Fruit fly (Drosophila melanogaster) whole organism, prepupa: ENCODE data around the gene CG45066.

Experiments
- Blimp-1 ChIP-seq: fragments of 200-800 bp; sonication (Bioruptor generic); optimal IDR thresholded peaks from 3 replicates; lab custom pipeline; 2017; ENCODE audit warnings: missing biosample characterization, missing genetic modification characterization, mild to moderate bottlenecking, moderate library complexity, missing genetic modification reagents
- CG11294 ChIP-seq: fragments of 200-800 bp; sonication (Bioruptor generic); IDR thresholded peaks from 2 replicates; pipeline ENCODE4 v1.3.6; 2022; ENCODE audit warnings: missing biosample characterization, missing genetic modification characterization
- CG11762 ChIP-seq: fragments of 200-800 bp; sonication (Bioruptor generic); optimal IDR thresholded peaks from 3 replicates; lab custom pipeline; 2016; ENCODE audit warnings: missing biosample characterization, missing genetic modification characterization; ENCODE audit not compliant: insufficient read depth
- CG11902 ChIP-seq: fragments of 200-800 bp; sonication (Bioruptor generic); optimal IDR thresholded peaks from 3 replicates; lab custom pipeline; 2016; ENCODE audit warnings: missing biosample characterization, missing genetic modification characterization
- CG16779 ChIP-seq: fragments of 200-800 bp; sonication (Bioruptor generic); optimal IDR thresholded peaks from 3 replicates; lab custom pipeline; 2017; ENCODE audit warnings: missing biosample characterization, mild to moderate bottlenecking, missing genetic modification characterization
- CG32006 ChIP-seq: fragments of 200-800 bp; sonication (Bioruptor generic); optimal IDR thresholded peaks from 3 replicates; lab custom pipeline; 2017; ENCODE audit warnings: missing biosample characterization, mild to moderate bottlenecking, missing genetic modification characterization
- CG34406 ChIP-seq: fragments of 200-800 bp; sonication (Bioruptor generic); optimal IDR thresholded peaks from 3 replicates; lab custom pipeline; 2016; ENCODE audit warnings: missing biosample characterization, missing genetic modification characterization
- CG3919 ChIP-seq: fragments of 200-800 bp; sonication (Bioruptor generic); optimal IDR thresholded peaks from 3 replicates; lab custom pipeline; 2016; ENCODE audit warnings: missing biosample characterization, missing genetic modification characterization
- CG4318 ChIP-seq: fragments of 200-800 bp; sonication (Bioruptor generic); optimal IDR thresholded peaks from 3 replicates; lab custom pipeline; 2017; ENCODE audit warnings: missing biosample characterization, mild to moderate bottlenecking, missing genetic modification characterization
- CG6163 ChIP-seq: fragments of 200-800 bp; sonication (Bioruptor generic); IDR thresholded peaks from 3 replicates; pipeline ENCODE4 v1.3.6; 2022; ENCODE audit warnings: missing biosample characterization, missing genetic modification characterization
- CG6808 ChIP-seq: fragments of 200-800 bp; sonication (Bioruptor generic); optimal IDR thresholded peaks from 3 replicates; lab custom pipeline; 2017; ENCODE audit warnings: missing biosample characterization, missing genetic modification characterization, mild to moderate bottlenecking, moderate library complexity, missing genetic modification reagents
- CG6854 ChIP-seq: fragments of 200-800 bp; sonication (Bioruptor generic); optimal IDR thresholded peaks from 2 replicates; lab custom pipeline; 2017; ENCODE audit warnings: missing biosample characterization, mild to moderate bottlenecking, missing genetic modification characterization
- CG8119 ChIP-seq: fragments of 200-800 bp; sonication (Bioruptor generic); IDR thresholded peaks from 3 replicates; pipeline ENCODE4 v1.3.6; 2022; ENCODE audit warnings: missing biosample characterization, missing genetic modification characterization
- CG8319 ChIP-seq: fragments of 200-800 bp; sonication (Bioruptor generic); optimal IDR thresholded peaks from 3 replicates; lab custom pipeline; 2016; ENCODE audit warnings: missing biosample characterization, missing genetic modification characterization
- CG9139 ChIP-seq: fragments of 200-800 bp; sonication (Bioruptor generic); optimal IDR thresholded peaks from 3 replicates; lab custom pipeline; 2017; ENCODE audit warnings: missing biosample characterization, mild to moderate bottlenecking, missing genetic modification characterization
- Eip75B ChIP-seq: fragments of 200-800 bp; sonication (Bioruptor generic); optimal IDR thresholded peaks from 3 replicates; lab custom pipeline; 2016; ENCODE audit warnings: missing biosample characterization, missing genetic modification characterization
- Eip78C ChIP-seq: fragments of 200-800 bp; sonication (Bioruptor generic); peaks from one replicate; lab custom pipeline; 2016; ENCODE audit warnings: missing biosample characterization, missing genetic modification characterization
- Eip93F ChIP-seq: fragments of 200-800 bp; sonication (Bioruptor generic); optimal IDR thresholded peaks from 2 replicates; lab custom pipeline; 2016; ENCODE audit warnings: missing biosample characterization, mild to moderate bottlenecking, missing genetic modification characterization
- Ets21C ChIP-seq: fragments of 200-800 bp; sonication (Bioruptor generic); optimal IDR thresholded peaks from 3 replicates; lab custom pipeline; 2016; ENCODE audit warnings: missing biosample characterization, missing genetic modification characterization
- Hr38 ChIP-seq: sonication (Bioruptor generic); optimal IDR thresholded peaks from 2 replicates; lab custom pipeline; 2016; ENCODE audit warnings: missing biosample characterization, missing genetic modification characterization
- Hr39 ChIP-seq: fragments of 200-800 bp; sonication (Bioruptor generic); optimal IDR thresholded peaks from 2 replicates; lab custom pipeline; 2016; ENCODE audit warnings: missing biosample characterization, missing genetic modification characterization
- Hr4 ChIP-seq: fragments of 200-800 bp; sonication (Bioruptor generic); optimal IDR thresholded peaks from 3 replicates; lab custom pipeline; 2016; ENCODE audit warnings: missing biosample characterization, missing genetic modification characterization
- Lpt ChIP-seq: fragments of 200-800 bp; sonication (Bioruptor generic); optimal IDR thresholded peaks from 3 replicates; lab custom pipeline; 2016; ENCODE audit warnings: missing biosample characterization, missing genetic modification characterization
- Sox102F ChIP-seq: fragments of 200-800 bp; sonication (Bioruptor generic); optimal IDR thresholded peaks from 2 replicates; lab custom pipeline; 2016; ENCODE audit warnings: missing biosample characterization, mild to moderate bottlenecking, missing genetic modification characterization
- Sox14 ChIP-seq: fragments of 200-800 bp; sonication (Bioruptor generic); optimal IDR thresholded peaks from 3 replicates; lab custom pipeline; 2016; ENCODE audit warnings: missing biosample characterization, missing genetic modification characterization
- Sox15 ChIP-seq: fragments of 200-800 bp; sonication (Bioruptor generic); optimal IDR thresholded peaks from 3 replicates; lab custom pipeline; 2016; ENCODE audit warnings: missing biosample characterization, missing genetic modification characterization
- achi ChIP-seq: fragments of 200-800 bp; sonication (Bioruptor generic); optimal IDR thresholded peaks from 3 replicates; lab custom pipeline; 2016; ENCODE audit warnings: missing biosample characterization, missing genetic modification characterization
- acj6 ChIP-seq: fragments of 200-800 bp; sonication (Bioruptor generic); optimal IDR thresholded peaks from 3 replicates; lab custom pipeline; 2016; ENCODE audit warnings: missing biosample characterization, missing genetic modification characterization
- cyc ChIP-seq: fragments of 200-800 bp; sonication (Bioruptor generic); optimal IDR thresholded peaks from 3 replicates; lab custom pipeline; 2016; ENCODE audit warnings: missing biosample characterization, missing genetic modification characterization
- dsx ChIP-seq: fragments of 200-800 bp; optimal IDR thresholded peaks from 3 replicates; lab custom pipeline; 2019; ENCODE audit warnings: missing biosample characterization, mild to moderate bottlenecking, missing genetic modification characterization, moderate library complexity; ENCODE audit not compliant: poor library complexity, severe bottlenecking
- eg ChIP-seq: fragments of 200-800 bp; sonication (Bioruptor generic); IDR thresholded peaks from 3 replicates; pipeline ENCODE4 v1.3.6; 2022; ENCODE audit warnings: missing biosample characterization, missing genetic modification characterization
- esn ChIP-seq: fragments of 200-800 bp; sonication (Bioruptor generic); optimal IDR thresholded peaks from 2 replicates; lab custom pipeline; 2016; ENCODE audit warnings: missing biosample characterization, mild to moderate bottlenecking, missing genetic modification characterization, moderate library complexity
- fd59A ChIP-seq: fragments of 200-800 bp; sonication (Bioruptor generic); optimal IDR thresholded peaks from 2 replicates; lab custom pipeline; 2017; ENCODE audit warnings: missing biosample characterization, mild to moderate bottlenecking, missing genetic modification characterization, missing genetic modification reagents
- fkh ChIP-seq: fragments of 200-800 bp; sonication (Bioruptor generic); optimal IDR thresholded peaks from 3 replicates; lab custom pipeline; 2017; ENCODE audit warnings: missing biosample characterization, mild to moderate bottlenecking, missing genetic modification characterization, moderate library complexity
- lz ChIP-seq: fragments of 200-800 bp; sonication (Bioruptor generic); optimal IDR thresholded peaks from 3 replicates; lab custom pipeline; 2016; ENCODE audit warnings: missing biosample characterization, missing genetic modification characterization
- spab ChIP-seq: fragments of 200-800 bp; sonication (Bioruptor generic); optimal IDR thresholded peaks from 2 replicates; lab custom pipeline; 2017; ENCODE audit warnings: missing biosample characterization, mild to moderate bottlenecking, missing genetic modification characterization, missing genetic modification reagents
- ss ChIP-seq, 2 experiments: fragments of 200-800 bp; sonication (Bioruptor generic); optimal IDR thresholded peaks; 2 replicates in 1 of 2; 3 replicates in 1 of 2; lab custom pipeline; 2017 to 2018; ENCODE audit warnings: mild to moderate bottlenecking in 2 of 2, missing biosample characterization in 2 of 2, missing genetic modification characterization in 2 of 2, moderate library complexity in 1 of 2
- svp ChIP-seq: fragments of 200-800 bp; sonication (Bioruptor generic); peaks from one replicate; lab custom pipeline; 2016; ENCODE audit warnings: missing biosample characterization, missing genetic modification characterization
- topi ChIP-seq: fragments of 200-800 bp; sonication (Bioruptor generic); optimal IDR thresholded peaks from 3 replicates; lab custom pipeline; 2016; ENCODE audit warnings: missing biosample characterization, missing genetic modification characterization

Gene CG45066

dm6 chr3L:3096073-3096725 lies 14.8 kb downstream of the CG45066 start (continued):
- TF ChIP-seq Hr4 (GFP tag; lab: Kevin White, UChicago) (no peak), Eip93F (GFP tag; lab: Kevin White, UChicago) (peak; percentile 46), CG9139 (no peak), fd59A (GFP tag; lab: Kevin White, UChicago) (no peak), cyc (peak; percentile 15), CG34406 (GFP tag; lab: Kevin White, UChicago) (no peak), topi (GFP tag; lab: Kevin White, UChicago) (peak; percentile 42), Eip75B (GFP tag; lab: Kevin White, UChicago) (peak; percentile 24), CG11294 (no peak)
- TF ChIP-seq, all 60 proteins: peak for 26

- no peak for TF ChIP-seq Hr38 (GFP tag; lab: Kevin White, UChicago)
- no peak for TF ChIP-seq CG6854 (GFP tag; lab: Kevin White, UChicago)
- no peak for TF ChIP-seq Hr4 (GFP tag; lab: Kevin White, UChicago)
- TF ChIP-seq CG6163 (GFP tag; lab: Robert Waterston, UW), result peak; percentile 30; the same call in 2 of the 3 replicates
- no peak for TF ChIP-seq esn
- no peak for TF ChIP-seq spab (GFP tag; lab: Kevin White, UChicago)
- no peak for TF ChIP-seq CG16779
- TF ChIP-seq CG3919, result no peak
- no peak for TF ChIP-seq fkh (GFP tag; lab: Kevin White, UChicago)
- TF ChIP-seq Ets21C (GFP tag; lab: Kevin White, UChicago), result no peak
- no peak for TF ChIP-seq lz (GFP tag; lab: Kevin White, UChicago)
- no peak for TF ChIP-seq ss (GFP tag; optimal IDR thresholded peaks at IDR 0.05; lab: Kevin White, UChicago)
- TF ChIP-seq Sox15 (GFP tag; lab: Kevin White, UChicago), result no peak
- TF ChIP-seq CG4318, result no peak
- no peak for TF ChIP-seq CG8119 (GFP tag; lab: Robert Waterston, UW)
- no peak for TF ChIP-seq CG11902 (GFP tag; lab: Kevin White, UChicago)
- no peak for TF ChIP-seq Sox14
- no peak for TF ChIP-seq CG32006 (GFP tag; lab: Kevin White, UChicago)
- peak; percentile 33 for TF ChIP-seq dsx (GFP tag; lab: Kevin White, UChicago)
- TF ChIP-seq Hr39 (GFP tag; lab: Kevin White, UChicago), result no peak
- TF ChIP-seq eg (GFP tag; lab: Robert Waterston, UW), result peak; percentile 4; the same call in 1 of the 3 replicates
- peak; percentile 34 for TF ChIP-seq Eip78C
- TF ChIP-seq CG11762 (GFP tag; lab: Kevin White, UChicago), result no peak
- TF ChIP-seq CG8319 (GFP tag; lab: Kevin White, UChicago), result no peak
- no peak for TF ChIP-seq svp
- TF ChIP-seq CG6808, result no peak
- no peak for TF ChIP-seq achi
- no peak for TF ChIP-seq Eip75B (GFP tag; lab: Kevin White, UChicago)
- no peak for TF ChIP-seq acj6
- no peak for TF ChIP-seq Lpt
- TF ChIP-seq Blimp-1 (GFP tag; lab: Kevin White, UChicago), result no peak
- TF ChIP-seq Sox102F (GFP tag; lab: Kevin White, UChicago), result no peak
- TF ChIP-seq, all 60 proteins: peak for 4
Observed at dm6 chr3L:3095590-3095989, 15.4 kb downstream of the CG45066 start.
